Worm (Caenorhabditis elegans) whole organism, dauer: ENCODE data around the gene clec-1.

Experiments used
- unc-62 ChIP-seq: sonication (generic microtip); optimal IDR thresholded peaks from 2 replicates; lab custom pipeline; 2017; ENCODE audit warnings: missing biosample characterization, missing genetic modification reagents, missing genetic modification characterization

The clec-1 gene

ce11 chrV:5739438-5739837 is 39.5 kb downstream of the clec-1 start:
- no peak for TF ChIP-seq unc-62 (GFP tag; lab: Kevin White, UChicago)

DNA sequence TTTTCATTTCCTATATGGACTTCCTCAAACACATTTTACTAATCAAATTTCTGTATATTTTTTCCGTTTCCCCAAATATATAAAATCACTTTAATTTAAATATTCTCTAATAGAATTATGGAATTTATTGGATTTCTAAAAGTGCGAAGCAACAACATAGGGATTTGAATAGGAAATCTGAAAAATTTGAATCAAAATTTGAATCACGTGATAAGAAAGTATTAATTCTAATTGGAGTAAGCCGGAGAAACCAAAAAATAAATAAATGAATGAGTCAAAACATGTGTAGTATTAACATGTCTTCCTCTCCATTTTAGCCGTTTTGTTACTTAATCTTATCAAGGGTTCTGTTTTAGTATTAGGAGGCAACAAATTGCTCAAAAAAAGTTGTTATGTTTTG is 41.3 kb downstream of the clec-1 start:
- TF ChIP-seq unc-62 (GFP tag; lab: Kevin White, UChicago) = no peak

ce11 chrV:5746237-5746636 is 46.3 kb downstream of the clec-1 start:
- no peak for TF ChIP-seq unc-62 (GFP tag; lab: Kevin White, UChicago)

- no peak for TF ChIP-seq unc-62 (GFP tag; lab: Kevin White, UChicago)
These were observed 47.6 kb downstream of the clec-1 start, which contains the start of gene acds-10 for ce11 chrV:5747519-5747918. Gene acds-10 (plus strand): TSS chrV:5747819.
